Fruit fly (Drosophila melanogaster) whole organism, embryonic: ENCODE measurements around the gene Ku80.
A peak's percentile ranks its signal among the peaks of the same experiment; 100 is the strongest.

Source experiments
- Awh ChIP-seq: fragments of 200-800 bp; sonication (Bioruptor generic); IDR thresholded peaks from 2 replicates; pipeline ENCODE4, ENCODE4 v1.3.6; 2022; ENCODE audit warnings: missing biosample characterization, missing genetic modification characterization
- B-H1 ChIP-seq: fragments of 200-800 bp; sonication (Bioruptor generic); IDR thresholded peaks from 3 replicates; pipeline ENCODE4 v1.3.6; 2022; ENCODE audit warnings: missing biosample characterization, missing genetic modification characterization
- B-H2 ChIP-seq: fragments of 200-800 bp; sonication (Bioruptor generic); optimal IDR thresholded peaks from 2 replicates; lab custom pipeline; 2018; ENCODE audit warnings: missing biosample characterization, mild to moderate bottlenecking, missing genetic modification characterization
- Bdp1 ChIP-seq: fragments of 200-800 bp; sonication (Bioruptor generic); optimal IDR thresholded peaks from 3 replicates; lab custom pipeline; 2016; ENCODE audit warnings: missing biosample characterization, missing genetic modification characterization
- CG10959 ChIP-seq: fragments of 200-800 bp; sonication (Bioruptor generic); IDR thresholded peaks from 2 replicates; pipeline ENCODE4 v1.3.6; 2022; ENCODE audit warnings: missing biosample characterization, missing genetic modification characterization
- CG11093 ChIP-seq: fragments of 200-800 bp; sonication (Bioruptor generic); IDR thresholded peaks from 3 replicates; pipeline ENCODE4 v1.3.6; 2022; ENCODE audit warnings: missing biosample characterization, missing genetic modification characterization
- CG11456 ChIP-seq: fragments of 200-800 bp; sonication (Bioruptor generic); IDR thresholded peaks from 3 replicates; pipeline ENCODE4 v1.3.6; 2022; ENCODE audit warnings: missing biosample characterization, missing genetic modification characterization
- CG12659 ChIP-seq: fragments of 200-800 bp; sonication (Bioruptor generic); optimal IDR thresholded peaks from 3 replicates; lab custom pipeline; 2017; ENCODE audit warnings: mild to moderate bottlenecking, missing biosample characterization, missing genetic modification reagents, missing genetic modification characterization
- CG15011 ChIP-seq: fragments of 200-800 bp; sonication (Bioruptor generic); optimal IDR thresholded peaks from 3 replicates; lab custom pipeline; 2018; ENCODE audit warnings: missing biosample characterization, mild to moderate bottlenecking, missing genetic modification characterization
- CG16779 ChIP-seq: fragments of 200-800 bp; sonication (Bioruptor generic); IDR thresholded peaks from 2 replicates; pipeline ENCODE4 v1.3.6; 2022; ENCODE audit warnings: missing biosample characterization, missing genetic modification characterization
- CG16813 ChIP-seq: fragments of 200-800 bp; sonication (Bioruptor generic); IDR thresholded peaks from 3 replicates; pipeline ENCODE4 v1.3.6; 2022; ENCODE audit warnings: missing biosample characterization, missing genetic modification characterization; ENCODE audit not compliant: partially characterized antibody
- CG17829 ChIP-seq: fragments of 200-800 bp; optimal IDR thresholded peaks from 2 replicates; lab custom pipeline; 2019; ENCODE audit warnings: missing biosample characterization, mild to moderate bottlenecking, missing genetic modification characterization, moderate library complexity
- CG18262 ChIP-seq: fragments of 200-800 bp; optimal IDR thresholded peaks from 3 replicates; lab custom pipeline; 2019; ENCODE audit warnings: missing biosample characterization, mild to moderate bottlenecking, missing genetic modification characterization, moderate library complexity
- CG1832 ChIP-seq: fragments of 200-800 bp; sonication (Bioruptor generic); optimal IDR thresholded peaks from 2 replicates; lab custom pipeline; 2017; ENCODE audit warnings: missing biosample characterization, mild to moderate bottlenecking, missing genetic modification characterization, inconsistent platforms
- CG2116 ChIP-seq: fragments of 200-800 bp; sonication (Bioruptor generic); optimal IDR thresholded peaks from 3 replicates; lab custom pipeline; 2018; ENCODE audit warnings: missing biosample characterization, mild to moderate bottlenecking, missing genetic modification characterization
- CG3065 ChIP-seq: fragments of 200-800 bp; sonication (Bioruptor generic); optimal IDR thresholded peaks from 2 replicates; lab custom pipeline; 2016; ENCODE audit warnings: missing biosample characterization, missing genetic modification characterization
- CG34224 ChIP-seq: fragments of 200-800 bp; sonication (Bioruptor generic); IDR thresholded peaks from 3 replicates; pipeline ENCODE4 v1.3.6; 2022; ENCODE audit warnings: missing biosample characterization, missing genetic modification characterization; ENCODE audit not compliant: partially characterized antibody
- CG34376 ChIP-seq: fragments of 200-800 bp; sonication (Bioruptor generic); optimal IDR thresholded peaks from 2 replicates; lab custom pipeline; 2018; ENCODE audit warnings: missing biosample characterization, mild to moderate bottlenecking, missing genetic modification characterization
- CG3838 ChIP-seq: fragments of 200-800 bp; sonication (Bioruptor generic); optimal IDR thresholded peaks from 3 replicates; lab custom pipeline; 2016; ENCODE audit warnings: missing biosample characterization, missing genetic modification characterization
- CG3995 ChIP-seq: fragments of 200-800 bp; sonication (Bioruptor generic); optimal IDR thresholded peaks from 3 replicates; lab custom pipeline; 2016; ENCODE audit warnings: missing biosample characterization, missing genetic modification characterization
- CG42726 ChIP-seq: fragments of 200-800 bp; sonication (Bioruptor generic); IDR thresholded peaks from 2 replicates; pipeline ENCODE4 v1.3.6; 2022; ENCODE audit warnings: missing biosample characterization, missing genetic modification characterization; ENCODE audit not compliant: partially characterized antibody
- CG6683 ChIP-seq: fragments of 200-800 bp; sonication (Bioruptor generic); optimal IDR thresholded peaks from 2 replicates; lab custom pipeline; 2017; ENCODE audit warnings: missing biosample characterization, mild to moderate bottlenecking, missing genetic modification characterization, missing genetic modification reagents
- CG7372 ChIP-seq: fragments of 200-800 bp; sonication (Bioruptor generic); IDR thresholded peaks from 2 replicates; pipeline ENCODE4 v1.3.6; 2022; ENCODE audit warnings: missing biosample characterization, missing genetic modification characterization
- CG9215 ChIP-seq: fragments of 200-800 bp; sonication (Bioruptor generic); IDR thresholded peaks from 2 replicates; pipeline ENCODE4 v1.3.6; 2022; ENCODE audit warnings: missing biosample characterization, missing genetic modification characterization
- CHES-1-like ChIP-seq: fragments of 200-800 bp; sonication (Bioruptor generic); optimal IDR thresholded peaks from 2 replicates; lab custom pipeline; 2016; ENCODE audit warnings: missing biosample characterization, missing genetic modification characterization
- H2.0 ChIP-seq: fragments of 200-800 bp; sonication (Bioruptor generic); IDR thresholded peaks from 2 replicates; pipeline ENCODE4 v1.3.6; 2022; ENCODE audit warnings: missing biosample characterization, missing genetic modification characterization
- HLH54F ChIP-seq: fragments of 200-800 bp; sonication (Bioruptor generic); optimal IDR thresholded peaks from 3 replicates; lab custom pipeline; 2016; ENCODE audit warnings: missing biosample characterization, missing genetic modification characterization
- Pdp1 ChIP-seq, 2 experiments: fragments of 200-800 bp; sonication (Bioruptor generic); optimal IDR thresholded peaks; 3 replicates each; lab custom pipeline; 2016; ENCODE audit warnings: missing biosample characterization in 2 of 2, missing genetic modification characterization in 2 of 2, mild to moderate bottlenecking in 1 of 2, moderate library complexity in 1 of 2
- amos ChIP-seq: fragments of 200-800 bp; sonication (Bioruptor generic); IDR thresholded peaks from 2 replicates; pipeline ENCODE4 v1.3.6; 2022; ENCODE audit warnings: missing biosample characterization, missing genetic modification characterization; ENCODE audit not compliant: partially characterized antibody
- bbx ChIP-seq: fragments of 200-800 bp; sonication (Bioruptor generic); IDR thresholded peaks from 2 replicates; pipeline ENCODE4 v1.3.6; 2022; ENCODE audit warnings: missing biosample characterization, missing genetic modification characterization; ENCODE audit not compliant: partially characterized antibody
- br ChIP-seq: fragments of >200 bp; optimal IDR thresholded peaks from 2 replicates; lab custom pipeline; 2017
- chif ChIP-seq, 2 experiments: fragments of 200-800 bp; sonication (Bioruptor generic); optimal IDR thresholded peaks; 3 replicates each; lab custom pipeline; 2016; ENCODE audit warnings: missing biosample characterization in 2 of 2, missing genetic modification characterization in 2 of 2
- dmrt99B ChIP-seq: fragments of 200-800 bp; sonication (Bioruptor generic); optimal IDR thresholded peaks from 2 replicates; lab custom pipeline; 2018; ENCODE audit warnings: missing biosample characterization, mild to moderate bottlenecking, missing genetic modification characterization, moderate library complexity
- fd102C ChIP-seq: fragments of 200-800 bp; sonication (Bioruptor generic); optimal IDR thresholded peaks from 2 replicates; lab custom pipeline; 2018; ENCODE audit warnings: missing biosample characterization, mild to moderate bottlenecking, missing genetic modification characterization, moderate library complexity
- ham ChIP-seq: fragments of 200-800 bp; sonication (Bioruptor generic); IDR thresholded peaks from 2 replicates; pipeline ENCODE4 v1.3.6; 2022; ENCODE audit warnings: missing biosample characterization, missing genetic modification characterization
- lab ChIP-seq: fragments of 200-800 bp; sonication (Bioruptor generic); optimal IDR thresholded peaks from 3 replicates; lab custom pipeline; 2017; ENCODE audit warnings: missing biosample characterization, missing genetic modification characterization, mild to moderate bottlenecking, moderate library complexity, missing genetic modification reagents
- lmd ChIP-seq: fragments of 200-800 bp; sonication (Bioruptor generic); IDR thresholded peaks from 2 replicates; pipeline ENCODE4 v1.3.6; 2022; ENCODE audit warnings: missing biosample characterization, missing genetic modification characterization
- pho ChIP-seq: fragments of 200-800 bp; sonication (Bioruptor generic); optimal IDR thresholded peaks from 2 replicates; lab custom pipeline; 2016; ENCODE audit warnings: missing biosample characterization, missing genetic modification characterization
- ranshi ChIP-seq: fragments of 200-800 bp; sonication (Bioruptor generic); IDR thresholded peaks from 2 replicates; pipeline ENCODE4 v1.3.6; 2022; ENCODE audit warnings: missing biosample characterization, missing genetic modification characterization
- rib ChIP-seq: fragments of 200-800 bp; sonication (Bioruptor generic); IDR thresholded peaks from 2 replicates; pipeline ENCODE4 v1.3.6; 2022; ENCODE audit warnings: missing biosample characterization, missing genetic modification characterization
- row ChIP-seq: fragments of 200-800 bp; sonication (Bioruptor generic); IDR thresholded peaks from 3 replicates; pipeline ENCODE4 v1.3.6; 2022; ENCODE audit warnings: missing biosample characterization, missing genetic modification characterization
- sens ChIP-seq: fragments of 200-800 bp; sonication (Bioruptor generic); peaks from one replicate; lab custom pipeline; 2016; ENCODE audit warnings: missing biosample characterization, missing genetic modification characterization
- seq ChIP-seq: fragments of 200-800 bp; sonication (Bioruptor generic); IDR thresholded peaks from 2 replicates; pipeline ENCODE4 v1.3.6; 2022; ENCODE audit warnings: missing biosample characterization, missing genetic modification characterization
- ssp ChIP-seq: fragments of 200-800 bp; sonication (Bioruptor generic); IDR thresholded peaks from 2 replicates; pipeline ENCODE4 v1.3.6; 2022; ENCODE audit warnings: missing biosample characterization, missing genetic modification characterization
- tgo ChIP-seq: fragments of 200-800 bp; sonication (Bioruptor generic); IDR thresholded peaks from 3 replicates; pipeline ENCODE4 v1.3.6; 2022; ENCODE audit warnings: missing biosample characterization, missing genetic modification characterization
- trem ChIP-seq: fragments of 200-800 bp; optimal IDR thresholded peaks from 3 replicates; lab custom pipeline; 2019; ENCODE audit warnings: missing biosample characterization, mild to moderate bottlenecking, missing genetic modification characterization, moderate library complexity
- trh ChIP-seq: fragments of 200-800 bp; sonication (Bioruptor generic); optimal IDR thresholded peaks from 2 replicates; lab custom pipeline; 2016; ENCODE audit warnings: missing biosample characterization, missing genetic modification characterization
- unc-4 ChIP-seq: fragments of 200-800 bp; sonication (Bioruptor generic); IDR thresholded peaks from 2 replicates; pipeline ENCODE4 v1.3.6; 2022; ENCODE audit warnings: missing biosample characterization, missing genetic modification characterization; ENCODE audit not compliant: partially characterized antibody
- zfh2 ChIP-seq: fragments of 200-800 bp; sonication (Bioruptor generic); optimal IDR thresholded peaks from 2 replicates; lab custom pipeline; 2016; ENCODE audit warnings: missing biosample characterization, missing genetic modification characterization

The Ku80 gene

DNA sequence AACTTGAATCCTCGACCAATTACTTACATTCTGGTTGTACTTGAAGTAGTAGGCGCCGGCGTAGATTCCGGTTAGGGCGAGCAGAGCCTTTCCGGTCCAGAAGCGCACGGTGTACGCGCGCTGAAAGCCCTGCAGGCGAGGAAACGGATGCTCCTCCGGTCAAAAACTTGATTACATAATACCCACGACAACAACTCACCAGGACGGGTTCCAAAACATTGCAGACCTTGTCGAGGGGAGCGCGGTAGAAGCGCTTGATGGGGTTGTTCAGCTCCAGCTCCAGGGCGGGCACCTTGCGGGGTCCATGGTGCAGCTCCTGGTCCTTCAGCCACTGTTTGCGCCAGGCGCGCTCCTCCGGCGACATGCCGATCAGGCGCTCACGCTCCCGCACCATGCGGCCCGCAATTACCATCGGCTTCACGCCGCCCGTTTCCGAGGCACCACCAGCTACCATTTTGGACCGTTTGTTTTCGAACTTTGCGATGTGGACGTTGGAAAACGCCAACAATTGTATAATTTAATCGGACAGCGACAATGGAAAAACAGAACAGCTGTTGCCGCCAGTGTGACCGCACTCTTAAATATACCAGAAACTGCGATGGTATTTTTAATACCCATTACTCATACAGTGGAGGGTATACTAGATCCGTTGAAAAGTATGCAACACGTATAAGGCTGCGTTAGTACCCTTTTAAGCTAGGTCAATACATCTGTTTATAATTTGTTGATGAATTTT lies 20.3 kb downstream of the Ku80 start, which contains the start of gene ND-B17 (continued):
- TF ChIP-seq trem (peak; percentile 32), CG16813 (GFP tag; lab: Robert Waterston, UW) (0 out of 3 replicates have a peak, but pooled peaks have one; percentile 23), CG9215 (peak; percentile 64), B-H1 (no peak; the same call in 2 of the 3 replicates), CG11093 (no peak), CG16779 (no peak), sens (GFP tag; lab: Kevin White, UChicago) (peak; percentile 93), tgo (GFP tag; lab: Robert Waterston, UW) (no peak; the same call in 2 of the 3 replicates), HLH54F (peak; percentile 59), ham (GFP tag; lab: Robert Waterston, UW) (no peak), B-H2 (GFP tag; lab: Kevin White, UChicago) (peak; percentile 36), br (lab: Kevin White, UChicago) (no peak), CG42726 (no peak), chif (GFP tag; optimal IDR thresholded peaks at IDR 0.05; lab: Kevin White, UChicago) (peak in 1 of 2 experiments; percentile 59), CG3995 (GFP tag; lab: Kevin White, UChicago) (peak; percentile 22), lmd (GFP tag; lab: Robert Waterston, UW) (peak; percentile 62), CG18262 (no peak), CHES-1-like (GFP tag; lab: Kevin White, UChicago) (peak; percentile 66), zfh2 (GFP tag; lab: Kevin White, UChicago) (peak; percentile 57), CG34376 (no peak), Awh (GFP tag; lab: Robert Waterston, UW) (0 out of 2 replicates have a peak, but pooled peaks have one; percentile 24), row (GFP tag; lab: Robert Waterston, UW) (peak; percentile 94), CG34224 (no peak), CG3838 (GFP tag; lab: Kevin White, UChicago) (no peak), pho (GFP tag; lab: Kevin White, UChicago) (peak; percentile 44), unc-4 (GFP tag; lab: Robert Waterston, UW) (0 out of 2 replicates have a peak, but pooled peaks have one; percentile 21), trh (no peak), fd102C (GFP tag; lab: Kevin White, UChicago) (no peak), CG15011 (GFP tag; lab: Kevin White, UChicago) (no peak), seq (GFP tag; lab: Robert Waterston, UW) (no peak), lab (no peak), CG7372 (peak; percentile 53; the same call in 1 of the 2 replicates), H2.0 (GFP tag; lab: Robert Waterston, UW) (peak; percentile 65), CG12659 (peak; percentile 36), rib (GFP tag; lab: Robert Waterston, UW) (no peak), CG2116 (GFP tag; lab: Kevin White, UChicago) (peak; percentile 64), Bdp1 (GFP tag; lab: Kevin White, UChicago) (peak; percentile 6), Pdp1 (GFP tag; optimal IDR thresholded peaks at IDR 0.05; lab: Kevin White, UChicago) (peak; percentile 48 to 95), dmrt99B (tag; lab: Kevin White, UChicago) (no peak), bbx (GFP tag; lab: Robert Waterston, UW) (peak; percentile 31; the same call in 1 of the 2 replicates), ranshi (GFP tag; lab: Robert Waterston, UW) (peak; percentile 63; the same call in 1 of the 2 replicates), CG11456 (peak; percentile 82), CG3065 (GFP tag; lab: Kevin White, UChicago) (no peak), CG1832 (GFP tag; lab: Kevin White, UChicago) (no peak), CG10959 (GFP tag; lab: Robert Waterston, UW) (0 out of 2 replicates have a peak, but pooled peaks have one; percentile 27), CG6683 (GFP tag; lab: Kevin White, UChicago) (no peak), CG17829 (peak; percentile 1), ssp (GFP tag; lab: Robert Waterston, UW) (peak; percentile 29; the same call in 1 of the 2 replicates), amos (GFP tag; lab: Robert Waterston, UW) (0 out of 2 replicates have a peak, but pooled peaks have one; percentile 10)
